Worm (Caenorhabditis elegans) whole organism, L4/young adult: Measurements from ENCODE around the gene acn-1.

Source experiments
- W03F9.2 ChIP-seq: fragments of 150-350 bp; optimal IDR thresholded peaks from 2 replicates; lab custom pipeline; 2014; ENCODE audit warnings: missing biosample characterization, missing genetic modification characterization
- dao-5 ChIP-seq: sonication (generic microtip); optimal IDR thresholded peaks from 2 replicates; lab custom pipeline; 2016; ENCODE audit warnings: missing genotype, missing genetic modification characterization, moderate library complexity, missing compliant biosample characterization
- him-1 ChIP-seq: sonication (generic microtip); optimal IDR thresholded peaks from 2 replicates; lab custom pipeline; 2016; ENCODE audit warnings: missing genotype, missing genetic modification reagents, missing genetic modification characterization, missing compliant biosample characterization

DNA sequence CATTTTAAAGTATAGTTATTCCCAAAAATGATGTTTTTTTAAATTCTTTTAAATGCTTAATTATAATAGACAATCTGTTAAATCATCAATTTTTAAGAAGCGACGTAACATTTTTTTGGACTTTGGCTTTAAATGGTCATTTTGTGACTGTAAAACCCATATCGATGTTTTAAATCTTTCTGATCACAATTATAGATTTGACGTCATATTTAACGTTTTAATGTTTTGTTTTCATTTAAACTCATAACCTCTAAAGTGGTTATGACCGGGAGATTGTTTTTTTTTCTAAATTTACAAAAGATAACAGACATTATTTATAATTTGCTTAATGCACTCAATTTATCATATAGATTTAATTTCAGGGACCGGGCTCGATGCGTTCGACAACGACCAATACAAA is 15.0 kb upstream of the acn-1 start:
- TF ChIP-seq dao-5 (tag; lab: Kevin White, UChicago) (no peak), him-1 (tag; lab: Kevin White, UChicago) (no peak), W03F9.2 (tag; lab: Kevin White, UChicago) (no peak)
